Fruit fly (Drosophila melanogaster) whole organism, embryonic: Measurements from ENCODE around the gene gry.

Experiments used
- ATbp ChIP-seq: fragments of 200-800 bp; sonication (Bioruptor generic); optimal IDR thresholded peaks from 2 replicates; lab custom pipeline; 2017; ENCODE audit warnings: missing biosample characterization, mild to moderate bottlenecking, missing genetic modification characterization, missing genetic modification reagents
- Atf3 ChIP-seq: fragments of 200-800 bp; sonication (Bioruptor generic); optimal IDR thresholded peaks from 3 replicates; lab custom pipeline; 2016; ENCODE audit warnings: missing biosample characterization, missing genetic modification characterization
- Bdp1 ChIP-seq: fragments of 200-800 bp; sonication (Bioruptor generic); optimal IDR thresholded peaks from 3 replicates; lab custom pipeline; 2016; ENCODE audit warnings: missing biosample characterization, missing genetic modification characterization
- CG10321 ChIP-seq: fragments of 200-800 bp; sonication (Bioruptor generic); IDR thresholded peaks from 2 replicates; pipeline ENCODE4 v1.3.6; 2022; ENCODE audit warnings: missing biosample characterization, missing genetic modification characterization
- CG12659 ChIP-seq: fragments of 200-800 bp; sonication (Bioruptor generic); optimal IDR thresholded peaks from 3 replicates; lab custom pipeline; 2017; ENCODE audit warnings: mild to moderate bottlenecking, missing biosample characterization, missing genetic modification reagents, missing genetic modification characterization
- CG12769 ChIP-seq: fragments of 200-800 bp; sonication (Bioruptor generic); optimal IDR thresholded peaks from 2 replicates; lab custom pipeline; 2019; ENCODE audit warnings: missing biosample characterization, mild to moderate bottlenecking, missing genetic modification characterization, moderate library complexity
- CG13775 ChIP-seq: fragments of 200-800 bp; sonication (Bioruptor generic); optimal IDR thresholded peaks from 3 replicates; lab custom pipeline; 2017; ENCODE audit warnings: missing biosample characterization, mild to moderate bottlenecking, missing genetic modification characterization
- CG1602 ChIP-seq: fragments of 200-800 bp; sonication (Bioruptor generic); optimal IDR thresholded peaks from 3 replicates; lab custom pipeline; 2016; ENCODE audit warnings: missing biosample characterization, missing genetic modification characterization
- CG1603 ChIP-seq: fragments of 200-800 bp; sonication (Bioruptor generic); optimal IDR thresholded peaks from 2 replicates; lab custom pipeline; 2019; ENCODE audit warnings: missing biosample characterization, mild to moderate bottlenecking, missing genetic modification characterization, moderate library complexity
- CG17359 ChIP-seq: fragments of 200-800 bp; sonication (Bioruptor generic); optimal IDR thresholded peaks from 3 replicates; lab custom pipeline; 2018; ENCODE audit warnings: missing biosample characterization, mild to moderate bottlenecking, missing genetic modification characterization, moderate library complexity
- CG17568 ChIP-seq: fragments of 200-800 bp; sonication (Bioruptor generic); optimal IDR thresholded peaks from 2 replicates; lab custom pipeline; 2018; ENCODE audit warnings: missing biosample characterization, mild to moderate bottlenecking, missing genetic modification characterization, moderate library complexity
- CG17829 ChIP-seq: fragments of 200-800 bp; optimal IDR thresholded peaks from 2 replicates; lab custom pipeline; 2019; ENCODE audit warnings: missing biosample characterization, mild to moderate bottlenecking, missing genetic modification characterization, moderate library complexity
- CG2875 ChIP-seq: fragments of 200-800 bp; sonication (Bioruptor generic); optimal IDR thresholded peaks from 2 replicates; lab custom pipeline; 2017; ENCODE audit warnings: missing biosample characterization, mild to moderate bottlenecking, missing genetic modification characterization, missing genetic modification reagents
- CG30403 ChIP-seq: fragments of 200-800 bp; sonication (Bioruptor generic); optimal IDR thresholded peaks from 3 replicates; lab custom pipeline; 2016; ENCODE audit warnings: missing biosample characterization, missing genetic modification characterization
- CG31224 ChIP-seq: fragments of 200-800 bp; sonication (Bioruptor generic); IDR thresholded peaks from 2 replicates; pipeline ENCODE4 v1.3.6; 2022; ENCODE audit warnings: missing biosample characterization, missing genetic modification characterization
- CG31365 ChIP-seq: fragments of 200-800 bp; sonication (Bioruptor generic); optimal IDR thresholded peaks from 2 replicates; lab custom pipeline; 2018; ENCODE audit warnings: missing biosample characterization, mild to moderate bottlenecking, missing genetic modification characterization
- CG32772 ChIP-seq: fragments of 200-800 bp; sonication (Bioruptor generic); IDR thresholded peaks from 2 replicates; pipeline ENCODE4 v1.3.6; 2022; ENCODE audit warnings: missing biosample characterization, missing genetic modification characterization
- CG3995 ChIP-seq: fragments of 200-800 bp; sonication (Bioruptor generic); optimal IDR thresholded peaks from 3 replicates; lab custom pipeline; 2016; ENCODE audit warnings: missing biosample characterization, missing genetic modification characterization
- CG4328 ChIP-seq: fragments of 200-800 bp; sonication (Bioruptor generic); optimal IDR thresholded peaks from 3 replicates; lab custom pipeline; 2017; ENCODE audit warnings: missing biosample characterization, missing genetic modification reagents, missing genetic modification characterization
- CG4360 ChIP-seq: fragments of 200-800 bp; sonication (Bioruptor generic); IDR thresholded peaks from 2 replicates; pipeline ENCODE4 v1.3.6; 2022; ENCODE audit warnings: missing biosample characterization, missing genetic modification characterization
- CG4404 ChIP-seq: fragments of 200-800 bp; sonication (Bioruptor generic); IDR thresholded peaks from 2 replicates; pipeline ENCODE4 v1.3.6; 2022; ENCODE audit warnings: missing biosample characterization, missing genetic modification characterization
- CG4854 ChIP-seq: fragments of 200-800 bp; sonication (Bioruptor generic); optimal IDR thresholded peaks from 2 replicates; lab custom pipeline; 2016; ENCODE audit warnings: missing biosample characterization, missing genetic modification characterization, inconsistent platforms
- CG6272 ChIP-seq: fragments of 200-800 bp; sonication (Bioruptor generic); IDR thresholded peaks from 2 replicates; pipeline ENCODE4 v1.3.6; 2022; ENCODE audit warnings: missing biosample characterization, missing genetic modification characterization
- CG6765 ChIP-seq: fragments of 200-800 bp; sonication (Bioruptor generic); optimal IDR thresholded peaks from 3 replicates; lab custom pipeline; 2017; ENCODE audit warnings: missing biosample characterization, mild to moderate bottlenecking, missing genetic modification characterization
- CG9215 ChIP-seq: fragments of 200-800 bp; sonication (Bioruptor generic); IDR thresholded peaks from 2 replicates; pipeline ENCODE4 v1.3.6; 2022; ENCODE audit warnings: missing biosample characterization, missing genetic modification characterization
- CrebB ChIP-seq: fragments of 200-800 bp; sonication (Bioruptor generic); optimal IDR thresholded peaks from 3 replicates; lab custom pipeline; 2018; ENCODE audit warnings: missing biosample characterization, mild to moderate bottlenecking, missing genetic modification characterization
- D ChIP-seq, 2 experiments: fragments of 200-800 bp in 1 of 2; fragments of >200 bp in 1 of 2; sonication (Bioruptor generic) in 1 of 2; optimal IDR thresholded peaks; 2 replicates in 1 of 2; 3 replicates in 1 of 2; lab custom pipeline; 2017; ENCODE audit warnings: mild to moderate bottlenecking in 1 of 2, missing biosample characterization in 1 of 2, missing genetic modification characterization in 1 of 2, missing genetic modification reagents in 1 of 2
- E2f2 ChIP-seq: fragments of 200-800 bp; sonication (Bioruptor generic); IDR thresholded peaks from 2 replicates; pipeline ENCODE4 v1.3.6; 2022; ENCODE audit warnings: missing biosample characterization, missing genetic modification characterization
- Fer3 ChIP-seq: fragments of 200-800 bp; sonication (Bioruptor generic); optimal IDR thresholded peaks from 2 replicates; lab custom pipeline; 2018; ENCODE audit warnings: missing biosample characterization, mild to moderate bottlenecking, missing genetic modification characterization, moderate library complexity
- Hand ChIP-seq: fragments of 200-800 bp; sonication (Bioruptor generic); optimal IDR thresholded peaks from 2 replicates; lab custom pipeline; 2017; ENCODE audit warnings: mild to moderate bottlenecking, missing biosample characterization, missing genetic modification reagents, missing genetic modification characterization
- MTF-1 ChIP-seq: fragments of 200-800 bp; sonication (Bioruptor generic); optimal IDR thresholded peaks from 2 replicates; lab custom pipeline; 2018; ENCODE audit warnings: missing biosample characterization, mild to moderate bottlenecking, missing genetic modification characterization, borderline replicate concordance
- Tbp ChIP-seq: fragments of >200 bp; optimal IDR thresholded peaks from 2 replicates; lab custom pipeline; 2018; ENCODE audit warnings: missing biosample characterization, missing genetic modification characterization
- ara ChIP-seq: fragments of 200-800 bp; sonication (Bioruptor generic); IDR thresholded peaks from 2 replicates; pipeline ENCODE4 v1.3.6; 2022; ENCODE audit warnings: missing biosample characterization, missing genetic modification characterization
- az2 ChIP-seq: fragments of 200-800 bp; sonication (Bioruptor generic); optimal IDR thresholded peaks from 3 replicates; lab custom pipeline; 2016; ENCODE audit warnings: missing biosample characterization, missing genetic modification characterization
- croc ChIP-seq: fragments of 200-800 bp; sonication (Bioruptor generic); conservative IDR thresholded peaks from 3 replicates; pipeline ENCODE4 v1.3.6; 2022; ENCODE audit warnings: missing biosample characterization, missing genetic modification characterization
- dan ChIP-seq: fragments of 200-800 bp; sonication (Bioruptor generic); IDR thresholded peaks from 2 replicates; pipeline ENCODE4 v1.3.6; 2022; ENCODE audit warnings: missing biosample characterization, missing genetic modification characterization
- h ChIP-seq: fragments of >200 bp; optimal IDR thresholded peaks from 2 replicates; lab custom pipeline; 2017
- ham ChIP-seq: fragments of 200-800 bp; sonication (Bioruptor generic); IDR thresholded peaks from 2 replicates; pipeline ENCODE4 v1.3.6; 2022; ENCODE audit warnings: missing biosample characterization, missing genetic modification characterization
- ind ChIP-seq: fragments of 200-800 bp; sonication (Bioruptor generic); optimal IDR thresholded peaks from 3 replicates; lab custom pipeline; 2016; ENCODE audit warnings: missing biosample characterization, missing genetic modification characterization
- insv ChIP-seq, 2 experiments: fragments of 200-800 bp; sonication (Bioruptor generic); optimal IDR thresholded peaks; 3 replicates each; lab custom pipeline; 2016 to 2018; ENCODE audit warnings: missing biosample characterization in 2 of 2, missing genetic modification characterization in 2 of 2
- pita ChIP-seq: fragments of 200-800 bp; sonication (Bioruptor generic); optimal IDR thresholded peaks from 2 replicates; lab custom pipeline; 2017; ENCODE audit warnings: missing biosample characterization, mild to moderate bottlenecking, missing genetic modification characterization
- repo ChIP-seq: fragments of 200-800 bp; sonication (Bioruptor generic); optimal IDR thresholded peaks from 2 replicates; lab custom pipeline; 2016; ENCODE audit warnings: missing biosample characterization, missing genetic modification characterization
- sc ChIP-seq, 3 experiments: fragments of >200 bp in 2 of 3; fragments of 200-800 bp in 1 of 3; sonication (Bioruptor generic) in 1 of 3; optimal IDR thresholded peaks; 2 replicates in 2 of 3; 3 replicates in 1 of 3; lab custom pipeline; 2017; ENCODE audit warnings: mild to moderate bottlenecking in 1 of 3, missing biosample characterization in 1 of 3, missing genetic modification characterization in 1 of 3, missing genetic modification reagents in 1 of 3
- scrt ChIP-seq: fragments of 200-800 bp; sonication (Bioruptor generic); optimal IDR thresholded peaks from 2 replicates; lab custom pipeline; 2018; ENCODE audit warnings: missing biosample characterization, mild to moderate bottlenecking, missing genetic modification characterization, moderate library complexity
- sima ChIP-seq: fragments of 200-800 bp; sonication (Bioruptor generic); optimal IDR thresholded peaks from 2 replicates; lab custom pipeline; 2016; ENCODE audit warnings: missing biosample characterization, missing genetic modification characterization
- sob ChIP-seq: fragments of 200-800 bp; sonication (Bioruptor generic); IDR thresholded peaks from 2 replicates; pipeline ENCODE4 v1.3.6; 2022; ENCODE audit warnings: missing biosample characterization, missing genetic modification characterization
- ssp ChIP-seq: fragments of 200-800 bp; sonication (Bioruptor generic); IDR thresholded peaks from 2 replicates; pipeline ENCODE4 v1.3.6; 2022; ENCODE audit warnings: missing biosample characterization, missing genetic modification characterization
- unc-4 ChIP-seq: fragments of 200-800 bp; sonication (Bioruptor generic); IDR thresholded peaks from 2 replicates; pipeline ENCODE4 v1.3.6; 2022; ENCODE audit warnings: missing biosample characterization, missing genetic modification characterization; ENCODE audit not compliant: partially characterized antibody

The gry gene

DNA sequence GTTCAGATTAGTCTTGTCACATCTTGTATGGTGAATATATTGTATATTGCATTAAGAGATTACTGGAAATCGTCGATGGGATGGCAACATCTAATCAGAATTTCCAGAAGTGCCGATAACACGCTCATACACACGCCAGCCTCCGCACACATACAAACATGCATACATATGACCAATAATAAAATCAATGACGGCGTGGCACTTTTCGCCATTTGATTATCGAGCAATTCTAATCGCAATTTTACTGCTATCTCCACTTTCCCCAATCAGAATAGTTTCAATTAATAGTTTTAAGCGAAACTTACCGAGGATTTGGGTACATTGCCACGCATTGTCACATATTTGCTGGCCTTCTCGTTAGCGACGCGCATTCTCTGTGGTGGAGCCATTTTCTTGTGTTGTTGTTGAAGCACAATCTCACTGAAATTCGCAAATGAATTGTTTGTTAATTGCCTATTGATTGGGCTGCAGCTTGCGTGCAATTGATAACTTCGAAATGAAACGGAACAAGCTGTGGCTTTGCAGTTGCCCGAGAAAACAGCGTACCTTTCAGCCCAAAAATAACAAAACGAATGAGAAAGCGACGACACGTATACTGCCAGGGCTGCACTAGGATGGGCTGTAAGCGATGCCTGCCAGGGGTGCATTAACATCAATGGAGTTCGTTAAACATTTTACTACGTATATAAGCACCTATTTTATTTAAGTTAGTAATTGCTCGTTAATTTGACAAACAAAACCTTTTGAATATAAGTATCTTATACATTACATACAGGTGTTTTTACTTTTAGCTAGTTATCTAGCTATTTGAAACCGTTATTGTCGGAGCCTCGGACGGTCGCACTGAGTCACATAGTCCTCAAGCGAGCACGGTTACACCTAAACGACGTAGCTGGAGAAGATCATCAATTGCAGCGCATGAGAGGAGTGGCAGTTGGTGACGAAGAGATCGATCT is at the start of gene gry, which contains the start of gene CG32276:
TSS of gene gry (plus strand) at position 644 of the 956 bp plus-strand sequence.
TSS of gene CG32276 (minus strand) at position 601 of the 956 bp plus-strand sequence.
- TF ChIP-seq ham (GFP tag; lab: Robert Waterston, UW), result no peak
- TF ChIP-seq MTF-1, result peak; percentile 42
- TF ChIP-seq CG6272 (GFP tag; lab: Robert Waterston, UW), result peak; percentile 48
- no peak for TF ChIP-seq CG17568 (GFP tag; lab: Kevin White, UChicago)
- no peak for TF ChIP-seq h (lab: Kevin White, UChicago)
- TF ChIP-seq CG2875 (GFP tag; lab: Kevin White, UChicago), result no peak
- TF ChIP-seq CG3995, result peak; percentile 91
- TF ChIP-seq Fer3, result peak; percentile 72
- peak; percentile 86 for TF ChIP-seq CG1603
- no peak for TF ChIP-seq CG4854 (GFP tag; lab: Kevin White, UChicago)
- peak; percentile 70 for TF ChIP-seq CG4328 (GFP tag; lab: Kevin White, UChicago)
- no peak for TF ChIP-seq sima (GFP tag; lab: Kevin White, UChicago)
- no peak for TF ChIP-seq unc-4 (GFP tag; lab: Robert Waterston, UW)
- no peak for TF ChIP-seq pita (GFP tag; lab: Kevin White, UChicago)
- peak; percentile 55; the same call in 1 of the 2 replicates for TF ChIP-seq CG4360
- no peak for TF ChIP-seq Hand (GFP tag; lab: Kevin White, UChicago)
- TF ChIP-seq Tbp (GFP tag; lab: Kevin White, UChicago), result peak; percentile 57
- TF ChIP-seq E2f2 (GFP tag; lab: Robert Waterston, UW), result peak; percentile 53
- TF ChIP-seq CG32772 (GFP tag; lab: Robert Waterston, UW), result peak; percentile 73
- peak; percentile 66 for TF ChIP-seq CG31224 (GFP tag; lab: Robert Waterston, UW)
- peak; percentile 57 for TF ChIP-seq repo (GFP tag; lab: Kevin White, UChicago)
- TF ChIP-seq CG30403 (GFP tag; lab: Kevin White, UChicago), result peak; percentile 84
- peak; percentile 76 for TF ChIP-seq scrt (GFP tag; lab: Kevin White, UChicago)
- TF ChIP-seq croc (GFP tag; lab: Robert Waterston, UW), result no peak
- peak; percentile 66 for TF ChIP-seq CG1602 (GFP tag; lab: Kevin White, UChicago)
- TF ChIP-seq ssp (GFP tag; lab: Robert Waterston, UW), result peak; percentile 46
- TF ChIP-seq Atf3, result peak; percentile 63
- TF ChIP-seq CG31365 (tag; lab: Kevin White, UChicago), result no peak
- TF ChIP-seq CG12659 (GFP tag; lab: Kevin White, UChicago), result peak; percentile 89
- peak in 1 of 2 experiments; percentile 91 for TF ChIP-seq insv (GFP tag; optimal IDR thresholded peaks at IDR 0.05; lab: Kevin White, UChicago)
- peak; percentile 62 for TF ChIP-seq CG17359 (tag; lab: Kevin White, UChicago)
- TF ChIP-seq CG4404 (GFP tag; lab: Robert Waterston, UW), result peak; percentile 33; the same call in 1 of the 2 replicates
- TF ChIP-seq Bdp1 (GFP tag; lab: Kevin White, UChicago), result peak; percentile 65
- TF ChIP-seq CrebB, result peak; percentile 67
- peak; percentile 80 for TF ChIP-seq CG13775 (GFP tag; lab: Kevin White, UChicago)
- no peak for TF ChIP-seq CG6765
- TF ChIP-seq CG9215 (GFP tag; lab: Robert Waterston, UW), result peak; percentile 64
- TF ChIP-seq dan (GFP tag; lab: Robert Waterston, UW), result no peak
- TF ChIP-seq ara (GFP tag; lab: Robert Waterston, UW), result peak; percentile 46; the same call in 1 of the 2 replicates
- TF ChIP-seq CG10321 (GFP tag; lab: Robert Waterston, UW), result no peak
- TF ChIP-seq sob (GFP tag; lab: Robert Waterston, UW), result peak; percentile 82
- peak; percentile 87 for TF ChIP-seq CG17829
- peak; percentile 79 for TF ChIP-seq az2 (GFP tag; lab: Kevin White, UChicago)
- TF ChIP-seq CG12769 (tag; lab: Kevin White, UChicago), result no peak
- TF ChIP-seq ATbp, result no peak
- peak; percentile 27 for TF ChIP-seq D (optimal IDR thresholded peaks at IDR 0.05; lab: Kevin White, UChicago)
- peak; percentile 48 for TF ChIP-seq D (GFP tag; optimal IDR thresholded peaks at IDR 0.05; lab: Kevin White, UChicago)
- peak; percentile 81 for TF ChIP-seq ind (GFP tag; lab: Kevin White, UChicago)
- no peak for TF ChIP-seq sc (optimal IDR thresholded peaks at IDR 0.05; lab: Kevin White, UChicago)
- no peak for TF ChIP-seq sc (GFP tag; optimal IDR thresholded peaks at IDR 0.05; lab: Kevin White, UChicago)
